Worm (Caenorhabditis elegans): ENCODE data around the gene F23F1.4.
A peak's percentile ranks its signal among the peaks of the same experiment; 100 is the strongest.

F23F1.4 gene

DNA sequence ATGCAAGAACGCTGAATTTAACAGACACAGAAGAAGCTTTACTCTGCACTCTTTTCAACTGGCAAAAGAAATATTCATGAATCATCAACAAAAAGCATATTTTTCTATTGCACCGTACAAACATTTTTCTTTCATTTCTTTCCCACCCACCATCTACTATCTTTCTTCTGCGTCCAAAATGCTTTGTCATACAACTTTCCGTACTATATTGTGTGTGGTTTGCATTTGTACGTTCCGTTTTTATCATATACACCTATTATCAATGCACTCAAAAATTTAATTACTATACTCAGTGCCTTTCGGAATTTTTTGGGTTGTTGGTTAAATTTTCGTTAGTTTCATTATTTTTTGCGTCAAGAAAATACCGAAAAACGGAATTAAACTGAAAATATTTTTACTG, 39.4 kb upstream of the F23F1.4 start:
- TF ChIP-seq fos-1 (tag; optimal IDR thresholded peaks at IDR 0.05): peak; percentile 91
- TF ChIP-seq egl-27 (tag; optimal IDR thresholded peaks at IDR 0.05): no peak

DNA sequence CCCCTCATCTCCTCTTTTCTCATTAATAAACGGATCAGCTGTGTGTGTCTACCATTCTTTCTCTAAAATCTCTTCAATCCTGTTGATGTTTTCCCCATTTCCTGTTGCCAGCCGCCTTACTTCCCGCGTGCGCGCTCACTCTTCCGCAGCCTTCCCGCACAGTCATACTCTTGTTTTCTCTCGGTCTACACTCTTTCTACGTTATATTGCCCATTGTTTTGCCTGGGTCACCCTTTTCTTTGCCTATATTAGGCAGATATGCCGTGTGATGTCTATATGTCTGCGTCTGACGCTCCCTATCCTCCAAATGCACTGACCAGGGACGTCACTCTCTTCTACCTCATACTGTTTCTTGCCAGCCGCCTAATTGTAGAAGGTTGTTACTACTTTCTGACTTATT, 38.1 kb upstream of the F23F1.4 start:
- TF ChIP-seq dmd-4 (tag; optimal IDR thresholded peaks at IDR 0.05) (no peak), nhr-6 (tag; optimal IDR thresholded peaks at IDR 0.05) (no peak), ztf-1 (GFP tag; conservative IDR thresholded peaks at IDR 0.05) (no peak), nhr-11 (tag; optimal IDR thresholded peaks at IDR 0.05) (no peak), nhr-10 (tag; optimal IDR thresholded peaks at IDR 0.05) (no peak), ZK546.5 (tag; optimal IDR thresholded peaks at IDR 0.05) (no peak), elt-1 (tag; optimal IDR thresholded peaks at IDR 0.05) (no peak), peb-1 (tag; optimal IDR thresholded peaks at IDR 0.05) (peak; percentile 95), elt-3 (tag; optimal IDR thresholded peaks at IDR 0.05) (no peak), aly-2 (tag; optimal IDR thresholded peaks at IDR 0.05) (no peak), R02D3.7 (tag; optimal IDR thresholded peaks at IDR 0.05) (no peak), snpc-4 (tag; optimal IDR thresholded peaks at IDR 0.05) (no peak), F13H6.1 (tag; optimal IDR thresholded peaks at IDR 0.05) (peak; percentile 41), lsy-2 (tag; optimal IDR thresholded peaks at IDR 0.05) (peak in 1 of 2 experiments; percentile 40), skn-1 (tag; optimal IDR thresholded peaks at IDR 0.05) (no peak), mbf-1 (tag; optimal IDR thresholded peaks at IDR 0.05) (no peak), nhr-129 (tag; optimal IDR thresholded peaks at IDR 0.05) (no peak), fos-1 (tag; optimal IDR thresholded peaks at IDR 0.05) (peak; percentile 78), unc-39 (tag; optimal IDR thresholded peaks at IDR 0.05) (no peak), alr-1 (tag; optimal IDR thresholded peaks at IDR 0.05) (no peak), mab-5 (tag; optimal IDR thresholded peaks at IDR 0.05) (no peak), unc-62 (GFP tag; optimal IDR thresholded peaks at IDR 0.05) (no peak), nhr-237 (tag; optimal IDR thresholded peaks at IDR 0.05) (no peak), ztf-4 (tag; optimal IDR thresholded peaks at IDR 0.05) (no peak), blmp-1 (tag; optimal IDR thresholded peaks at IDR 0.05; ENCODE audit: insufficient read depth) (peak; percentile 63), mdl-1 (tag; optimal IDR thresholded peaks at IDR 0.05) (peak in 1 of 2 experiments; percentile 29), nhr-25 (tag; optimal IDR thresholded peaks at IDR 0.05) (peak; percentile 73), unc-55 (GFP tag; optimal IDR thresholded peaks at IDR 0.05) (no peak), C34F6.9 (tag; optimal IDR thresholded peaks at IDR 0.05) (peak; percentile 29), sma-3 (GFP tag; optimal IDR thresholded peaks at IDR 0.05) (peak; percentile 71), nhr-21 (tag; optimal IDR thresholded peaks at IDR 0.05) (peak; percentile 67), sma-9 (GFP tag; optimal IDR thresholded peaks at IDR 0.05) (no peak), sma-9 (tag; optimal IDR thresholded peaks at IDR 0.05) (no peak), sem-4 (tag; optimal IDR thresholded peaks at IDR 0.05) (peak; percentile 68), Y55F3AM.14 (GFP tag; optimal IDR thresholded peaks at IDR 0.05) (peak; percentile 23)

DNA sequence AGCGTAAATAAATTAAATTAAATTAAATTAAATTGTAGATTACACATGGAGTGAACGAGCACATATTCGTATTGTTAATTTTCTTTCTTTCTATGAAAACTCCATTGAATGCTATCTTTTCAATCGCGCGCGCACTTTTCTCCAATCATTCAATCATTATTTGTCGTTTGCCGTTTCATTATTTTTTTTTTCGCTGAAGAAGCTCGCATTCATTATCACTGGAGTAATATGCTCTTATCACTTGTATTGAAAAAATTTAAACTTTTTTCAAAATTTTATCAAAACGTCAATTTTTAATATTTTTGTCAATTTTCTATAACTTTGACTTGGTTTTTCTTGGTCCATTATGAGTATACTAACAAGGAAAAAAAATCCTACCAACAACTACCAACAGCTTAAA, 37.3 kb upstream of the F23F1.4 start:
- no peak for TF ChIP-seq crh-2 (tag; optimal IDR thresholded peaks at IDR 0.05)
- TF ChIP-seq nhr-237 (tag; optimal IDR thresholded peaks at IDR 0.05): no peak
- no peak for TF ChIP-seq C34F6.9 (tag; optimal IDR thresholded peaks at IDR 0.05)
- TF ChIP-seq unc-39 (tag; optimal IDR thresholded peaks at IDR 0.05): no peak
- no peak for TF ChIP-seq unc-55 (GFP tag; optimal IDR thresholded peaks at IDR 0.05)
- TF ChIP-seq nhr-10 (tag; optimal IDR thresholded peaks at IDR 0.05): no peak
- TF ChIP-seq fos-1 (tag; optimal IDR thresholded peaks at IDR 0.05): peak; percentile 76

ce11 chrII:61013-61412, 32.8 kb upstream of the F23F1.4 start, which contains the start of gene C23H3.2:
TSS of gene C23H3.2 (plus strand) at chrII:61313.
- TF ChIP-seq nhr-11 (tag; optimal IDR thresholded peaks at IDR 0.05): no peak
- TF ChIP-seq nhr-12 (tag; optimal IDR thresholded peaks at IDR 0.05): no peak
- no peak for TF ChIP-seq sem-4 (tag; optimal IDR thresholded peaks at IDR 0.05)
- no peak for TF ChIP-seq ama-1 (optimal IDR thresholded peaks at IDR 0.05)
- TF ChIP-seq mdl-1 (tag; optimal IDR thresholded peaks at IDR 0.05): no peak
- no peak for TF ChIP-seq crh-2 (tag; optimal IDR thresholded peaks at IDR 0.05)

Measured in whole organism, L2 larva.